Worm (Caenorhabditis elegans) whole organism, L4/young adult: Measurements from ENCODE around the gene T24B8.3.

Source experiments
- W03F9.2 ChIP-seq: fragments of 150-350 bp; optimal IDR thresholded peaks from 2 replicates; lab custom pipeline; 2014; ENCODE audit warnings: missing biosample characterization, missing genetic modification characterization
- dao-5 ChIP-seq: sonication (generic microtip); optimal IDR thresholded peaks from 2 replicates; lab custom pipeline; 2016; ENCODE audit warnings: missing genotype, missing genetic modification characterization, moderate library complexity, missing compliant biosample characterization
- him-1 ChIP-seq: sonication (generic microtip); optimal IDR thresholded peaks from 2 replicates; lab custom pipeline; 2016; ENCODE audit warnings: missing genotype, missing genetic modification reagents, missing genetic modification characterization, missing compliant biosample characterization

The T24B8.3 gene

DNA sequence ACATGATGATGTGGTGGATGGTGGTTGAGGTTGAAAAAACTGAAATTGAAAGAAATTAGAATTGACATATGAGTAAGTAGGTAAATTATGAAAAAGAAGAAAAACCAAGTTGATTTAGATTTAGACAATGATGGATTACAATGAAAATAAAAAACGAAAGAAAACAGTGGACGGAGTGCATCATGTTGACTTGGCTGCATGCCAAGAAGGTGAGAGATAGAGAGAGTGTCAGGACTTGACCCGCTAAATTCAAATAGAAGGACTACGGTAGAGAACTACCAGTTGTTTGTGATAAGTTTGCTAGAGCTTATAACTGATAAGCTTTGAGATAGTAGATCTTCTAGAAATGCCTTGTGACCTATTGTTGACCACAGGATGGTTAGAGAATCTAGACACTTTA is at the start of gene T24B8.3:
Gene T24B8.3 (minus strand): TSS at position 39 of the 400 bp plus-strand sequence.
- TF ChIP-seq W03F9.2 (tag; lab: Kevin White, UChicago): no peak
- no peak for TF ChIP-seq him-1 (tag; lab: Kevin White, UChicago)
- TF ChIP-seq dao-5 (tag; lab: Kevin White, UChicago): no peak

DNA sequence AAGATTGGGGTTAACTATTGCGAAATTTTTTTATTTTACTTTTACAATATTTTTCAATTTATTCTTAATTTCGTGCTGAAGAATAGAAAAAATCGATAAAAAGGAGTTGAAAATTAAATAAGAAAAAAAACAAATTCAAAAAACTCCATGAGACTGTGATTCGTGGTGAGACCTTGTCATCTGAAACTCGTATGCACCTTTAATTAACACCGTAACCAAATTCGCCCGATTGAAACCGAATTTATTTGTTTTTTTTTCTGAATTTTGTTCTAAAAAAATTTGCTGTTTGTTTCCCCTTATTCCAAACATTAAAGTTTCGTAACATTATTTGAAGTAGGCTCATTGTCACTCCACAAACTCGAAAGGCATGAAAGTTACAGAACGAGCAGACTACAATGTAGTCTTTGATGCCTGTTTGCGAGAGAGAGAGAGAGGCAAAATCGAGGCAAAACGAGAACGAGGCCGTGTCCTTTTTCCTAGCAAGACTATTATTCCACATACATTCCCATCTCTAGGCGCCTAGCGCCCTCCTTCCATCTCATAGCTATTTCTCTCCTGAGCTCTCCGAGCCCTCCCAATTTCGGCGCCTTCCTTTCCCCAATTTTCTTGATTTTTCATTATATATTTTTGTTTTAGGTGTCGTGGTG is 48.1 kb upstream of the T24B8.3 start, which contains the start of gene T24H10.4:
Gene T24H10.4 (plus strand): TSS at position 630 of the 647 bp plus-strand sequence.
- TF ChIP-seq W03F9.2 (tag; lab: Kevin White, UChicago) (no peak), him-1 (tag; lab: Kevin White, UChicago) (no peak), dao-5 (tag; lab: Kevin White, UChicago) (no peak)

DNA sequence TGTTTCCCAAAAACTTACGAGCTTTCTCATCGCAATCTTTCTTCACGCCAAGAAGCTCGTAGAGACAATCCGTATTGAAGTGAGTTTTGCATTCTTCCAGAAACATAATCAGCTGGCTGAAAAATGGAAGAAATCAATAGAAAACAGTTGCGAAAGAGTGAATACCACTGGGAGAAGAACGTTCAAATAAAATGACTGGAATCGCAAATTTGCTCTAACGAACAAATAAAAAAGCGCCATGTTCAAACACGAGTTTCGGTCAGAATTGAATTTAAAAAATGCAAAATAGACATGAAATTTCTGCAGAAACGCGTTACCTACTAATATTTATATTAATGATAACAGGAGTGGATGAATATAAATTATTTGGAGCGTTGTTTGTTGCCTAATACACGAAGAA is 47.5 kb upstream of the T24B8.3 start, which contains the start of gene dnj-23:
Gene dnj-23 (minus strand): TSS at position 158 of the 400 bp plus-strand sequence.
- TF ChIP-seq W03F9.2 (tag; lab: Kevin White, UChicago): no peak
- TF ChIP-seq him-1 (tag; lab: Kevin White, UChicago): no peak
- TF ChIP-seq dao-5 (tag; lab: Kevin White, UChicago): no peak

DNA sequence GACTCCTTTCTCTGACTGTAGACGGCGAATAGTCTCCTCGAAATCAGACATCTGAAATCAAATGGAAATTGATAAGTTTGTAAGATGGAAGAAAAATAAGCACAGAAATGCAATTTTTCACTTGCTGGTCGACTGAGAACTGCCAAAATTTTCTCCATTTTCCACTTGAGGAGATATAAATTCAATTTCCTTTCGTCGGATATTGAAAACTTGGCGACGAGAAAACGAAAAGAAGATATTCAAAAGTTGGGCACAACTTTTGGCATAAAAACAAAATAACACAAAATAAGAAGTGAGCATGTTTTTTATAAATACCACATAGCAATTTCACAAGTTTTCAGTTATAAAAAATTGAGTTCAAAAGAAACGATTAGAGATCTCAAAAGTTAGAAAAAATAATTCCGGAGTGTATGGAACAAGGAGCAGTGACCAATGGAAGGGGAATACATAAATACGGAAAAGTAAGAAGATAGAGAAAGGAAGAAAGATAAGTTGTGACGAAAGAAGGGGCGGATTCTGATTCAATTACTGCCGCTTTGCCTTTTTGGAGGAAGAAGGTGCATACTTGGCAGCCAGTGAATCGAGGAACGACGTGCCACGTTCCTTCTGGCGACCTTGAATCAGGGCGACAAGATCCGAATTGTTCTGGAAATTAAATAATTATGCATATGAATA is 46.3 kb upstream of the T24B8.3 start, which contains the start of gene dyrb-1:
Gene dyrb-1 (minus strand): TSS at position 51 of the 675 bp plus-strand sequence.
- no peak for TF ChIP-seq dao-5 (tag; lab: Kevin White, UChicago)
- no peak for TF ChIP-seq him-1 (tag; lab: Kevin White, UChicago)
- no peak for TF ChIP-seq W03F9.2 (tag; lab: Kevin White, UChicago)

DNA sequence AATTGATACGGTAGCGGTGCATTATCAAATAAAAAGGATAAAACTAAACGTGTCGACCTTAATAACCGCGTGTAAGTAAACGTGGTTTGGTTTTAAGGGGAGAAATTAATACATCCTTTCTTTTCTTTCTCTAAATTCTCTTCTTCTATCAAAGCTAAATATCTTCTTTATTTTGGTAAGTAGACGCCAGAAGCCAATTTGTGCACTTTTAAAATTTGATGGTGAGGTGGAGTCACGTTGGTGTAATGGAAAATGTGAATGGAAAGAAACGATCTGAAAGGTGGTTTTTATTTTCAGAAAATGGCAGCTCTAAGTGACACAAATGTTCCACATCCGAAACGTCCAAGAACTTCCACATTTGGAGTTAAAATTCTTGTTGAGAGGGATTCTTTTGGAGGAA is 39.9 kb upstream of the T24B8.3 start, which contains the start of gene T24H10.5:
Gene T24H10.5 (plus strand): TSS at position 301 of the 400 bp plus-strand sequence.
- no peak for TF ChIP-seq W03F9.2 (tag; lab: Kevin White, UChicago)
- TF ChIP-seq him-1 (tag; lab: Kevin White, UChicago): no peak
- no peak for TF ChIP-seq dao-5 (tag; lab: Kevin White, UChicago)

DNA sequence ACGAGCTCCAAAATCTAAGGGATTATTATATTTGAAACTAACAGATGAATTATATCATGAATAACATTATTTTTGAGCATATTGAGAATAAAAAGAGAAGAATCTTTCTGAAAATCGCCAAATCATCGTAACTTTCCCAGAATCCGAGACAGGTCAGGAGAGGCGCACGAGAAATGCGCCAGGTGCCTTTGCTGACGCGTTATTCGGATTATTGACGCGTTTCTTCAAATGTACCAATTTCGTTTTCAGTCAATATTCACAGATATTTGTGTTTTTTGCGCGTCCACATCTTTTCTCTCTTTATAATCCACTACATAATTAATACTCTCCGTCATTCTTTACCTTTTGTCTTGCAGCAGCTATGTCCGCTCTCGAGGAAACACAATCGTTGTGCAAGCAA is 38.1 kb upstream of the T24B8.3 start, which contains the start of gene T24H10.1:
Gene T24H10.1 (plus strand): TSS at position 355 of the 400 bp plus-strand sequence.
- peak; percentile 36 for TF ChIP-seq W03F9.2 (tag; lab: Kevin White, UChicago)
- no peak for TF ChIP-seq dao-5 (tag; lab: Kevin White, UChicago)
- TF ChIP-seq him-1 (tag; lab: Kevin White, UChicago): peak; percentile 45

DNA sequence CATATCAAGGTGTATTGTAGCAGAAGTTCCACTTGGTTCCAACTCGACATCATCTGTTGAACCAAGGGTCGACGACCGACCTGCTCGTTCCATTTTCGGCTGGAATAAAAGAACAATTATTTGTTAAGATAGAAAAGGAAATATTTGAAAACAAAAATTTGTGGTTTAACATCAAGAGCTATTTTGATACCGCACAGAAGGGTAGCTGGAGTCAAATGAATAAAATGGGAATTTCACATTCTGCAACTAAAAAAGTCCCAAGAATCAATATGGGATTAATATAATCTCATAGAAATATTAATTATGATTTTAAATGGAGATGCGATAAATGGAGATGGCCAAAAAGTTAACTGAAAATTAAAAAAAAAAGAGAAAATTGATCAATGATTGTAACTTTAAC is 37.6 kb upstream of the T24B8.3 start, which contains the start of gene clh-5:
Gene clh-5 (minus strand): TSS at position 101 of the 400 bp plus-strand sequence.
- TF ChIP-seq him-1 (tag; lab: Kevin White, UChicago): no peak
- no peak for TF ChIP-seq dao-5 (tag; lab: Kevin White, UChicago)
- TF ChIP-seq W03F9.2 (tag; lab: Kevin White, UChicago): no peak

DNA sequence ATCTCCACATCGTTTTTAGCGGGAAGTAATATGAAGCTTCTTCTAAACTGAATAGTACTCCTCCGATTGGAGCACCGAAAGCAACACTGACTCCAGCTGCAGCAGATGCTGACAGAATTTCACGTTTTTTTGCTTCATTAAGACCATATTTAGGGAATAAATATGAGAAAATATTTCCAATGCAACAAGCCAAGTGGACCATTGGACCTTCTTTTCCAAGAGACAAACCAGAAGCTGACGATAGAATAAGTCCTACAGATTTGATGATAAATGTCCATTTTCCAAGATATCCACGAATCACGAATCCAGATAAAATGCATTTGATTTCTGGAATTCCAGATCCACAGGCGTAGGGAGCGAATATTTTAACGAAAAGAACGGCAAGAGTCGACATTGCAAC is 36.4 kb upstream of the T24B8.3 start:
- TF ChIP-seq him-1 (tag; lab: Kevin White, UChicago) (no peak), dao-5 (tag; lab: Kevin White, UChicago) (no peak), W03F9.2 (tag; lab: Kevin White, UChicago) (no peak)

DNA sequence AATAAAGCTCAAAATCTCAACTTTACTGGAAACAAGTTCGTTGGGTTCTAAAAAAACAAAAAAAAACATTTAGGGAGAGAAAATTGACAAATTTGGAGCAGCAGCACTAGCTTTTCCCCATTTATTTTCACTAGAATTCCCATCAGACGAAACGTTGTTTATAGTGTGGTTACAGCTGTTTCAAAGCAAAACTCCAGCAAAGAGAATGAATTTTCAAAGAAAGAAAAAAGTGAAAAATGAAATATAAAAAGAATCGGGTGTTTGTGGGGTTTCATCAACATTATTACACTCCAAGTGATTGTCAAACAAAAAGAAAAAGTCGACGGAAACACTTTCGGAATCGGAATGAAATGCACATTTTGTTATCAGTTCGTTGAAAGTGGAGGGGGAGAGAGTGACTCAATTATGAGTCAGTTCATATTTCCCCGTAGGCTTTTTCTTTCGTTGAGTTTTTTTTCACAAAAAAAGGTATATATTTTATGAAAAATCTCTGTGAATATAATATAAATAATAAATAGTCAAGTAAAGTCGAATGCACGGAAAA is 33.4 kb upstream of the T24B8.3 start:
- peak; percentile 42 for TF ChIP-seq W03F9.2 (tag; lab: Kevin White, UChicago)
- no peak for TF ChIP-seq him-1 (tag; lab: Kevin White, UChicago)
- no peak for TF ChIP-seq dao-5 (tag; lab: Kevin White, UChicago)

DNA sequence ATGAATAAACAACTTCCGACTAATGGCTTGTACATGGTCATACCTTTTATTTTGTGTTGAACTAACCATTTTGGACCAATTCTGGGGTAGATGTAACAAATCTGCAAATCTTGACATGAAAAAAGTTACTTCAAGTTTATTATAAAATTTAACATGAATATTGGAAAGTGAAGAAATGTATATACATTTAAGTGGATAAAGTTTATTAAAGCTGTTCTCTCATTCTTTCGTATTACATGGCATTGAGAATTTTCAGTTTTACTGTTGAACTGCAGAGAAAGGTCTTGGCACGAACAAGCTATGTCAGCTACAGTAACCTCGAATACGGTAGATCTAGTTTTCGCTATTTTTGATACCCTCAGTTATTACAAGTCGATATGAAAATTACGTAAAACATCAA is 32.6 kb upstream of the T24B8.3 start, which contains the start of gene C07H4.1:
Gene C07H4.1 (minus strand): TSS at position 101 of the 400 bp plus-strand sequence.
- TF ChIP-seq him-1 (tag; lab: Kevin White, UChicago) (no peak), dao-5 (tag; lab: Kevin White, UChicago) (no peak), W03F9.2 (tag; lab: Kevin White, UChicago) (no peak)

DNA sequence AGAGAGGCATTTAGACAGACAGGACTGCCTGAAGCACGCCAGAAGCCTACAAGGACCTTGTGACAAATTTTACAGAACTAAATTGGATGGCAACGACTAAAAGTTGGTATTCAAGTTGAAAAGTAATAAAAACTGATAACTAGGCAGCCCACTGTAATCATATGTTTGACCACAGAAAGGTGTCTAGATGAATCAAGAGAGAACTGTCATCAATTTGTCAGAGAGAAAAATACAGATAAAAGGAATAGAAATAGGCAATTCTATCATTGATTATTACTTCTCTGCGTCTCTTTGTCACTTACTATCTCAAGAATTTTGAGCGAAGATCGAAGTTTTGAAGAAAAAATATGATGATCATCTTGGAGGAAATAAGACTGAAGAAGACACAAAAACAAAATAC is 32.0 kb upstream of the T24B8.3 start:
- TF ChIP-seq dao-5 (tag; lab: Kevin White, UChicago): no peak

DNA sequence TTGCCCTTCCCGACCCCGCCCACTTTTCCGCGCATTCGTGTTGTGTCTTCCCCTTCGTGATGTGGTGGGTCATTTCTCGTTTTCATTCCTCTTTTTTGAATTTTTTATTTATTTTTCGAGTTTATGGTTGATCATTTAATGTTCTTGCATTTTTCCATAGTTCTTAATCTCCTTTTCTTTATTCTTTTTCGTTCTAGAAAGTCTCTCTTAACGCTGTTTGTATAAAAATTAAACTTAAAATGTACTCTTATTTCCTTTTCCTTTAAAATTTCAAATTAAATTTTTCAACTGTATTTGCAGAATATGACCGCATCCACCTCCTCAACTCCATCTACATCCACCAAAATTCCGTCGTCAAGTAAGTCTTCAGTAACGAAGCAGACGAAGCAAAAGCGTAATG is 25.4 kb upstream of the T24B8.3 start, which contains the start of gene hlh-3:
Gene hlh-3 (plus strand): TSS at position 301 of the 400 bp plus-strand sequence.
- no peak for TF ChIP-seq him-1 (tag; lab: Kevin White, UChicago)
- no peak for TF ChIP-seq W03F9.2 (tag; lab: Kevin White, UChicago)

DNA sequence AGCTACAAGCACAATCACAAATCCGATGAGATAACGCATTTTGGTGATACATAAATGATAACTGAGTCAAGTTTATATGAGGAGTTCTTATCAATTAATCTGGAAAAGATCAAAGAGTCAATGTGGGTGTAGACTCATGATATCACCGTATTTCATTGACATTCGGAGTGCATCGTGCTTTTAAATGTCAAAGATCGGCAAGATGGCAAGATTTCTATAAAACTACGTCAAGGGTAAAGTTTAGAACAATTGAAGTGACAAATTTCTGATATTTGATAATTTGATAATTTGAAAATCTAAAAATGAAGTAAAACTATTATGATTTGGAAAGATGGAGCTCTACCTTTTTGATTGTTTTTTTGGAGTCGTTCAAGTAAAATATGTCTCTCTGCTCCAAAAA is 22.2 kb upstream of the T24B8.3 start, which contains the start of gene sysm-1:
Gene sysm-1 (minus strand): TSS at position 101 of the 400 bp plus-strand sequence.
- no peak for TF ChIP-seq him-1 (tag; lab: Kevin White, UChicago)
- TF ChIP-seq dao-5 (tag; lab: Kevin White, UChicago): no peak
- TF ChIP-seq W03F9.2 (tag; lab: Kevin White, UChicago): no peak
